Fruit fly (Drosophila melanogaster) whole organism, prepupa: Measurements from ENCODE around the gene CG6650.

Experiments
- CG3032 ChIP-seq: fragments of 200-800 bp; optimal IDR thresholded peaks from 2 replicates; lab custom pipeline; 2019; ENCODE audit warnings: missing biosample characterization, mild to moderate bottlenecking, missing genetic modification characterization, moderate library complexity
- CG31627 ChIP-seq: fragments of 200-800 bp; sonication (Bioruptor generic); optimal IDR thresholded peaks from 3 replicates; lab custom pipeline; 2016; ENCODE audit warnings: missing biosample characterization, missing genetic modification characterization
- CG7368 ChIP-seq: fragments of 200-800 bp; sonication (Bioruptor generic); optimal IDR thresholded peaks from 3 replicates; lab custom pipeline; 2016; ENCODE audit warnings: missing biosample characterization, missing genetic modification characterization
- Ets96B ChIP-seq: fragments of 200-800 bp; optimal IDR thresholded peaks from 2 replicates; lab custom pipeline; 2019; ENCODE audit warnings: missing biosample characterization, mild to moderate bottlenecking, missing genetic modification characterization, moderate library complexity
- svp ChIP-seq: fragments of 200-800 bp; sonication (Bioruptor generic); peaks from one replicate; lab custom pipeline; 2016; ENCODE audit warnings: missing biosample characterization, missing genetic modification characterization

- TF ChIP-seq CG7368 (GFP tag; lab: Kevin White, UChicago): peak; percentile 56
- peak; percentile 74 for TF ChIP-seq CG3032 (tag; lab: Kevin White, UChicago)
- peak; percentile 87 for TF ChIP-seq CG31627 (GFP tag; lab: Kevin White, UChicago)
- TF ChIP-seq Ets96B (tag; lab: Kevin White, UChicago): peak; percentile 78
- no peak for TF ChIP-seq svp (GFP tag; lab: Kevin White, UChicago)
These were observed 18.5 kb downstream of the CG6650 start, which contains the start of gene Neurl4 for dm6 chr3L:14049620-14050253.
